Worm (Caenorhabditis elegans): Measurements from ENCODE around the gene catp-3.

DNA sequence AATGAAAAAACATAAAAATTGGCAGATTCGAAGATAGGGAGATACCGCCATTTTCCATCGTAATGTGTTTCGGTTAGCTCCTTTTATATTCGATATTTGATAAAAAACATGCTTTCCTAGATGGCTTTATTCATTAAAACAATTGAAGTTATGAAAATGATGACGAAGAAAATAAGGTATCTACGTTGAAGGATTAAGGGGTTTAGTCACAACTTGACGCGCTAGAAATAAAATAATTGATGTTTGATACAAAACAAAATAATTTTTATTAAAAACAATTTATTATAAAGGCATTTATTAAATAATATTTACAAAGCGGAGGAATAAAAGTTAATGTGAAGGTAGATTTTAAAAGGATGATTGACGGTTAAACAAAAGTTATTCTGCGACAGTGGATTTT lies 14.8 kb downstream of the catp-3 start, which contains the start of gene str-130:
- TF ChIP-seq skn-1 (tag; optimal IDR thresholded peaks at IDR 0.05) (no peak), mdl-1 (tag; optimal IDR thresholded peaks at IDR 0.05) (no peak), unc-98 (GFP tag; IDR thresholded peaks at IDR 0.05) (no peak), ceh-90 (tag; optimal IDR thresholded peaks at IDR 0.05) (no peak), egl-27 (tag; optimal IDR thresholded peaks at IDR 0.05) (no peak)
